Fruit fly (Drosophila melanogaster): ENCODE measurements around the gene CG8675.

dm6 chrX:17289225-17289624 is 39.9 kb upstream of the CG8675 start:
- TF ChIP-seq EcR (GFP tag; optimal IDR thresholded peaks at IDR 0.05) (no peak), Dll (optimal IDR thresholded peaks at IDR 0.05) (no peak), psq (optimal IDR thresholded peaks at IDR 0.05) (no peak), usp (GFP tag; optimal IDR thresholded peaks at IDR 0.05) (no peak), CG8478 (optimal IDR thresholded peaks at IDR 0.05) (no peak)
